Fruit fly (Drosophila melanogaster) whole organism, embryonic: ENCODE data around the gene CG4596.

Experiments
- Atf6 ChIP-seq: fragments of 200-800 bp; sonication (Bioruptor generic); IDR thresholded peaks from 2 replicates; pipeline ENCODE4 v1.3.6; 2022; ENCODE audit warnings: missing biosample characterization, missing genetic modification characterization
- Awh ChIP-seq: fragments of 200-800 bp; sonication (Bioruptor generic); IDR thresholded peaks from 2 replicates; pipeline ENCODE4, ENCODE4 v1.3.6; 2022; ENCODE audit warnings: missing biosample characterization, missing genetic modification characterization
- Bdp1 ChIP-seq: fragments of 200-800 bp; sonication (Bioruptor generic); optimal IDR thresholded peaks from 3 replicates; lab custom pipeline; 2016; ENCODE audit warnings: missing biosample characterization, missing genetic modification characterization
- Blimp-1 ChIP-seq: fragments of 200-800 bp; sonication (Bioruptor generic); optimal IDR thresholded peaks from 3 replicates; lab custom pipeline; 2018; ENCODE audit warnings: missing biosample characterization, missing genetic modification characterization, mild to moderate bottlenecking, moderate library complexity, missing genetic modification reagents
- CG10366 ChIP-seq: fragments of 200-800 bp; sonication (Bioruptor generic); IDR thresholded peaks from 2 replicates; pipeline ENCODE4 v1.3.6; 2022; ENCODE audit warnings: missing biosample characterization, missing genetic modification characterization
- CG10462 ChIP-seq: fragments of 200-800 bp; sonication (Bioruptor generic); optimal IDR thresholded peaks from 2 replicates; lab custom pipeline; 2016; ENCODE audit warnings: missing biosample characterization, missing genetic modification characterization
- CG11696 ChIP-seq: fragments of 200-800 bp; sonication (Bioruptor generic); IDR thresholded peaks from 2 replicates; pipeline ENCODE4 v1.3.6; 2022; ENCODE audit warnings: missing biosample characterization, missing genetic modification characterization
- CG12104 ChIP-seq: fragments of 200-800 bp; sonication (Bioruptor generic); optimal IDR thresholded peaks from 3 replicates; lab custom pipeline; 2016; ENCODE audit warnings: missing biosample characterization, missing genetic modification characterization
- CG12155 ChIP-seq: fragments of 200-800 bp; sonication (Bioruptor generic); optimal IDR thresholded peaks from 3 replicates; lab custom pipeline; 2016; ENCODE audit warnings: missing biosample characterization, missing genetic modification characterization
- CG12391 ChIP-seq: fragments of 200-800 bp; sonication (Bioruptor generic); optimal IDR thresholded peaks from 3 replicates; lab custom pipeline; 2018; ENCODE audit warnings: missing biosample characterization, mild to moderate bottlenecking, missing genetic modification characterization, moderate library complexity
- CG1603 ChIP-seq: fragments of 200-800 bp; sonication (Bioruptor generic); optimal IDR thresholded peaks from 2 replicates; lab custom pipeline; 2019; ENCODE audit warnings: missing biosample characterization, mild to moderate bottlenecking, missing genetic modification characterization, moderate library complexity
- CG17385 ChIP-seq: fragments of 200-800 bp; sonication (Bioruptor generic); optimal IDR thresholded peaks from 3 replicates; lab custom pipeline; 2018; ENCODE audit warnings: missing biosample characterization, mild to moderate bottlenecking, missing genetic modification characterization
- CG17802 ChIP-seq: fragments of 200-800 bp; sonication (Bioruptor generic); optimal IDR thresholded peaks from 2 replicates; lab custom pipeline; 2018; ENCODE audit warnings: missing biosample characterization, mild to moderate bottlenecking, missing genetic modification characterization, moderate library complexity
- CG18599 ChIP-seq: fragments of 200-800 bp; sonication (Bioruptor generic); optimal IDR thresholded peaks from 3 replicates; lab custom pipeline; 2017; ENCODE audit warnings: missing biosample characterization, missing genetic modification characterization, mild to moderate bottlenecking, moderate library complexity, missing genetic modification reagents
- CG31388 ChIP-seq: fragments of 200-800 bp; sonication (Bioruptor generic); optimal IDR thresholded peaks from 2 replicates; lab custom pipeline; 2016; ENCODE audit warnings: missing biosample characterization, missing genetic modification characterization
- CG34376 ChIP-seq: fragments of 200-800 bp; sonication (Bioruptor generic); optimal IDR thresholded peaks from 2 replicates; lab custom pipeline; 2018; ENCODE audit warnings: missing biosample characterization, mild to moderate bottlenecking, missing genetic modification characterization
- CG4617 ChIP-seq: fragments of 200-800 bp; sonication (Bioruptor generic); optimal IDR thresholded peaks from 3 replicates; lab custom pipeline; 2016; ENCODE audit warnings: missing biosample characterization, missing genetic modification characterization, borderline replicate concordance
- CG6854 ChIP-seq: fragments of 200-800 bp; sonication (Bioruptor generic); optimal IDR thresholded peaks from 3 replicates; lab custom pipeline; 2017; ENCODE audit warnings: missing biosample characterization, mild to moderate bottlenecking, missing genetic modification characterization
- CG7745 ChIP-seq: fragments of 200-800 bp; sonication (Bioruptor generic); optimal IDR thresholded peaks from 2 replicates; lab custom pipeline; 2018; ENCODE audit warnings: missing biosample characterization, mild to moderate bottlenecking, missing genetic modification characterization, moderate library complexity
- CG9817 ChIP-seq: fragments of 200-800 bp; sonication (Bioruptor generic); optimal IDR thresholded peaks from 2 replicates; lab custom pipeline; 2018; ENCODE audit warnings: missing biosample characterization, mild to moderate bottlenecking, missing genetic modification characterization, moderate library complexity
- Eip74EF ChIP-seq, 2 experiments: fragments of 200-800 bp in 1 of 2; fragments of >200 bp in 1 of 2; sonication (Bioruptor generic) in 1 of 2; optimal IDR thresholded peaks; 2 replicates each; lab custom pipeline; 2017 to 2019; ENCODE audit warnings: missing biosample characterization in 2 of 2, missing genetic modification characterization in 2 of 2, mild to moderate bottlenecking in 1 of 2, moderate library complexity in 1 of 2
- Ets97D ChIP-seq: fragments of 200-800 bp; sonication (Bioruptor generic); optimal IDR thresholded peaks from 3 replicates; lab custom pipeline; 2016; ENCODE audit warnings: missing biosample characterization, missing genetic modification characterization
- Gug ChIP-seq: fragments of 200-800 bp; sonication (Bioruptor generic); IDR thresholded peaks from 4 replicates; pipeline ENCODE4 v1.3.6; 2022; ENCODE audit warnings: missing biosample characterization, missing genetic modification characterization
- Hr39 ChIP-seq: fragments of >200 bp; optimal IDR thresholded peaks from 2 replicates; lab custom pipeline; 2017
- Oli ChIP-seq: fragments of 200-800 bp; sonication (Bioruptor generic); optimal IDR thresholded peaks from 2 replicates; lab custom pipeline; 2018; ENCODE audit warnings: missing biosample characterization, mild to moderate bottlenecking, missing genetic modification characterization, moderate library complexity
- Optix ChIP-seq: fragments of 200-800 bp; sonication (Bioruptor generic); IDR thresholded peaks from 3 replicates; pipeline ENCODE4 v1.3.6; 2022; ENCODE audit warnings: missing biosample characterization, missing genetic modification characterization
- Six4 ChIP-seq: fragments of 200-800 bp; sonication (Bioruptor generic); optimal IDR thresholded peaks from 2 replicates; lab custom pipeline; 2016; ENCODE audit warnings: missing biosample characterization, missing genetic modification characterization
- Xrp1 ChIP-seq: fragments of 200-800 bp; sonication (Bioruptor generic); IDR thresholded peaks from 2 replicates; pipeline ENCODE4 v1.3.6; 2022; ENCODE audit warnings: missing biosample characterization, missing genetic modification characterization
- ap ChIP-seq: fragments of 200-800 bp; sonication (Bioruptor generic); IDR thresholded peaks from 2 replicates; pipeline ENCODE4 v1.3.6; 2022; ENCODE audit warnings: missing biosample characterization, missing genetic modification characterization
- ash1 ChIP-seq: fragments of 200-800 bp; sonication (Bioruptor generic); optimal IDR thresholded peaks from 2 replicates; lab custom pipeline; 2018; ENCODE audit warnings: missing biosample characterization, mild to moderate bottlenecking, missing genetic modification characterization
- bigmax ChIP-seq: fragments of 200-800 bp; sonication (Bioruptor generic); optimal IDR thresholded peaks from 2 replicates; lab custom pipeline; 2018; ENCODE audit warnings: missing biosample characterization, mild to moderate bottlenecking, missing genetic modification characterization
- ci ChIP-seq: fragments of 200-800 bp; sonication (Bioruptor generic); IDR thresholded peaks from 3 replicates; pipeline ENCODE4 v1.3.6; 2022; ENCODE audit warnings: missing biosample characterization, missing genetic modification characterization
- cwo ChIP-seq: fragments of 200-800 bp; sonication (Bioruptor generic); optimal IDR thresholded peaks from 3 replicates; lab custom pipeline; 2017; ENCODE audit warnings: missing biosample characterization, missing genetic modification characterization, mild to moderate bottlenecking, moderate library complexity, missing genetic modification reagents
- ems ChIP-seq: fragments of 200-800 bp; sonication (Bioruptor generic); optimal IDR thresholded peaks from 3 replicates; lab custom pipeline; 2016; ENCODE audit warnings: missing biosample characterization, missing genetic modification characterization
- esg ChIP-seq: fragments of 200-800 bp; sonication (Bioruptor generic); conservative IDR thresholded peaks from 2 replicates; pipeline ENCODE4 v1.3.6; 2022; ENCODE audit warnings: missing biosample characterization, missing genetic modification characterization
- hkb ChIP-seq, 2 experiments: fragments of 200-800 bp in 1 of 2; fragments of >200 bp in 1 of 2; sonication (Bioruptor generic) in 1 of 2; IDR thresholded peaks in 1 of 2; optimal IDR thresholded peaks in 1 of 2; 2 replicates each; pipeline versions ENCODE4 v1.3.6 to Lab custom; 2017 to 2022; ENCODE audit warnings: missing biosample characterization in 1 of 2, missing genetic modification characterization in 1 of 2
- ken ChIP-seq: fragments of 200-800 bp; sonication (Bioruptor generic); IDR thresholded peaks from 3 replicates; pipeline ENCODE4 v1.3.6; 2022; ENCODE audit warnings: missing biosample characterization, missing genetic modification characterization
- lov ChIP-seq, 2 experiments: fragments of 200-800 bp in 1 of 2; fragments of >200 bp in 1 of 2; sonication (Bioruptor generic) in 1 of 2; IDR thresholded peaks in 1 of 2; optimal IDR thresholded peaks in 1 of 2; 2 replicates in 1 of 2; 3 replicates in 1 of 2; pipeline versions ENCODE4 v1.3.6 to Lab custom; 2017 to 2022; ENCODE audit warnings: missing biosample characterization in 1 of 2, missing genetic modification characterization in 1 of 2
- luna ChIP-seq: fragments of 200-800 bp; sonication (Bioruptor generic); optimal IDR thresholded peaks from 2 replicates; lab custom pipeline; 2016; ENCODE audit warnings: missing biosample characterization, missing genetic modification characterization
- nom ChIP-seq: fragments of 200-800 bp; sonication (Bioruptor generic); optimal IDR thresholded peaks from 2 replicates; lab custom pipeline; 2017; ENCODE audit warnings: missing biosample characterization, missing genetic modification characterization, mild to moderate bottlenecking, moderate library complexity, missing genetic modification reagents
- pros ChIP-seq: fragments of 200-800 bp; sonication (Bioruptor generic); optimal IDR thresholded peaks from 3 replicates; lab custom pipeline; 2019; ENCODE audit warnings: missing biosample characterization, mild to moderate bottlenecking, missing genetic modification characterization, moderate library complexity
- shn ChIP-seq: fragments of 200-800 bp; sonication (Bioruptor generic); optimal IDR thresholded peaks from 3 replicates; lab custom pipeline; 2016; ENCODE audit warnings: missing biosample characterization, missing genetic modification characterization
- slou ChIP-seq: fragments of 200-800 bp; sonication (Bioruptor generic); optimal IDR thresholded peaks from 3 replicates; lab custom pipeline; 2016; ENCODE audit warnings: missing biosample characterization, missing genetic modification characterization
- stc ChIP-seq: fragments of 200-800 bp; sonication (Bioruptor generic); IDR thresholded peaks from 2 replicates; pipeline ENCODE4 v1.3.6; 2022; ENCODE audit warnings: missing biosample characterization, missing genetic modification characterization
- tio ChIP-seq: fragments of 200-800 bp; sonication (Bioruptor generic); optimal IDR thresholded peaks from 2 replicates; lab custom pipeline; 2017; ENCODE audit warnings: missing biosample characterization, missing genetic modification characterization, inconsistent platforms
- trh ChIP-seq: fragments of 200-800 bp; sonication (Bioruptor generic); optimal IDR thresholded peaks from 2 replicates; lab custom pipeline; 2016; ENCODE audit warnings: missing biosample characterization, missing genetic modification characterization
- tx ChIP-seq: fragments of 200-800 bp; sonication (Bioruptor generic); optimal IDR thresholded peaks from 2 replicates; lab custom pipeline; 2016; ENCODE audit warnings: missing biosample characterization, missing genetic modification characterization
- wdn ChIP-seq: fragments of 200-800 bp; sonication (Bioruptor generic); IDR thresholded peaks from 2 replicates; pipeline ENCODE4 v1.3.6; 2022; ENCODE audit warnings: missing biosample characterization, missing genetic modification characterization

The CG4596 gene

DNA sequence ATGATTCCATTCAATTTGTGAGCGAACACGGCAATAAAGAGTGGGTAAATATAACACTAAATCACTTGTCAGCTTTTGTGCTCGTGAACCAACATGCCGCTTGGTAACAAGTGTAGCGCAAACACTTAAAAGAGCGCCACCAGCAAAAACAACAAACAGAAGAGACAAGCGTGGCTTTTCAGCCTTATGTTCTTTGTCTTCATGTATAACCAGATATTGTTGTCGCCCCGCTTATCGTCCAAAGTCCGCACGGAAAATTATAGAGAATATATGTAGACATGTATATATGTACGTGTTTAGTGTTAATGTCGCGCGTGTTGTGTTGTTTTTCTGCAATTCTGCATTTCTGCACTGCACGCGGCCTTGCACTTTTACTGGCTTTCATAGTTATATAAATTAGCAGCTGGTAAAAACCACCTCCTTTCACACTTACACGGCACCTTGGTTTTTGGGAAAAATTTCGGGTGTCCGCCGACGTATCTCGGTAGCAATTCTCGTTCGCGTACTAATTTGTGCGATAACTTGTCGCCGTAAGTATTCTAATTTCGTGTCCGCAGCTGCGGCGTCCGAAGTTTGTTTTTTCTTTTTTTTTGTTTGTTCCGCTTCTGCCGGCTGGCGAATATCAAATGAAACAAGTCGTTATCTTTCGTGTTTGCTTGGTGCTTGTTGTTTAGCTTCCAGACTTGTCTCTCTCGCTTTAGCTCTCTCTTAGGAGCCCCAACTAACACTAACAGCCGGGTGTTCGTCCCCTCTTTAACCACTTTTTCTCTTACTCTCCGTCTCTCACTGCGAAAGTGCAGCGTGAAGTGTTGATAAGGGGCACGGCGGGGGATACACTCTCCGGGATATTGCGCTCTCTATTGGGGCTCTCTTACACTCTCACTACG is 16.0 kb downstream of the CG4596 start (continued):
- TF ChIP-seq CG10462 (GFP tag; lab: Kevin White, UChicago), result no peak
- TF ChIP-seq Hr39 (lab: Kevin White, UChicago), result no peak
- TF ChIP-seq slou (GFP tag; lab: Kevin White, UChicago), result no peak
- TF ChIP-seq CG17802 (tag; lab: Kevin White, UChicago), result no peak
- TF ChIP-seq wdn, result no peak
- TF ChIP-seq bigmax (GFP tag; lab: Kevin White, UChicago), result no peak
- peak; percentile 77 for TF ChIP-seq ci
- TF ChIP-seq cwo (GFP tag; lab: Kevin White, UChicago), result peak; percentile 53
- no peak for TF ChIP-seq ash1 (GFP tag; lab: Kevin White, UChicago)
- peak; percentile 25; the same call in 1 of the 4 replicates for TF ChIP-seq Gug (GFP tag; lab: Robert Waterston, UW)
- no peak for TF ChIP-seq CG9817 (tag; lab: Kevin White, UChicago)
- TF ChIP-seq tio (GFP tag; lab: Kevin White, UChicago), result no peak
- no peak for TF ChIP-seq CG4617 (GFP tag; lab: Kevin White, UChicago)
- peak; percentile 30 for TF ChIP-seq ems
- TF ChIP-seq CG7745 (tag; lab: Kevin White, UChicago), result no peak
- no peak for TF ChIP-seq CG12155
- TF ChIP-seq CG18599 (GFP tag; lab: Kevin White, UChicago), result peak; percentile 38
- TF ChIP-seq ken, result no peak
- TF ChIP-seq tx (GFP tag; lab: Kevin White, UChicago), result no peak
- TF ChIP-seq CG12391, result peak; percentile 2
- no peak for TF ChIP-seq CG6854 (GFP tag; lab: Kevin White, UChicago)
- no peak for TF ChIP-seq lov (optimal IDR thresholded peaks at IDR 0.05; lab: Kevin White, UChicago)
- TF ChIP-seq lov (GFP tag; IDR thresholded peaks at IDR 0.05; lab: Robert Waterston, UW), result peak; percentile 61; the same call in 1 of the 3 replicates
- no peak for TF ChIP-seq Awh (GFP tag; lab: Robert Waterston, UW)
- no peak for TF ChIP-seq Six4 (GFP tag; lab: Kevin White, UChicago)
- TF ChIP-seq Oli (tag; lab: Kevin White, UChicago), result no peak
- TF ChIP-seq stc (GFP tag; lab: Robert Waterston, UW), result no peak; the same call in 1 of the 2 replicates
- peak; percentile 37 for TF ChIP-seq shn (GFP tag; lab: Kevin White, UChicago)
- TF ChIP-seq Xrp1 (GFP tag; lab: Robert Waterston, UW), result peak; percentile 19; the same call in 1 of the 2 replicates
- peak; percentile 33 for TF ChIP-seq CG1603 (tag; lab: Kevin White, UChicago)
- peak; percentile 56; the same call in 1 of the 2 replicates for TF ChIP-seq Atf6 (GFP tag; lab: Robert Waterston, UW)
- no peak for TF ChIP-seq Blimp-1 (GFP tag; lab: Kevin White, UChicago)
- no peak for TF ChIP-seq Bdp1 (GFP tag; lab: Kevin White, UChicago)
- no peak for TF ChIP-seq CG31388 (GFP tag; lab: Kevin White, UChicago)
- TF ChIP-seq CG34376 (GFP tag; lab: Kevin White, UChicago), result peak; percentile 54
- TF ChIP-seq Eip74EF (GFP tag; optimal IDR thresholded peaks at IDR 0.05; lab: Kevin White, UChicago), result peak in 1 of 2 experiments; percentile 32
- no peak for TF ChIP-seq esg (GFP tag; lab: Robert Waterston, UW)
- TF ChIP-seq CG12104, result no peak
- TF ChIP-seq CG17385 (GFP tag; lab: Kevin White, UChicago), result peak; percentile 65
- no peak for TF ChIP-seq luna (GFP tag; lab: Kevin White, UChicago)
- TF ChIP-seq CG11696, result peak; percentile 50; the same call in 1 of the 2 replicates
- peak; percentile 40 for TF ChIP-seq CG10366
- no peak for TF ChIP-seq pros
- no peak for TF ChIP-seq Ets97D (GFP tag; lab: Kevin White, UChicago)
- peak; percentile 12; the same call in 1 of the 3 replicates for TF ChIP-seq Optix
- peak; percentile 99 for TF ChIP-seq nom (GFP tag; lab: Kevin White, UChicago)
- TF ChIP-seq ap (GFP tag; lab: Robert Waterston, UW), result no peak
- no peak for TF ChIP-seq hkb (optimal IDR thresholded peaks at IDR 0.05; lab: Kevin White, UChicago)
- TF ChIP-seq hkb (GFP tag; IDR thresholded peaks at IDR 0.05; lab: Robert Waterston, UW), result peak; percentile 44; the same call in 1 of the 2 replicates
- TF ChIP-seq trh (GFP tag; lab: Kevin White, UChicago), result no peak
